Worm (Caenorhabditis elegans) whole organism, mixed stage, embryonic: ENCODE results near the gene srsx-16.

Experiments used
- blmp-1 ChIP-seq: fragments of 150-350 bp; optimal IDR thresholded peaks from 2 replicates; lab custom pipeline; 2014; ENCODE audit warnings: missing biosample characterization, missing genetic modification characterization
- ces-1 ChIP-seq: fragments of 150-350 bp; optimal IDR thresholded peaks from 2 replicates; lab custom pipeline; 2014; ENCODE audit warnings: missing biosample characterization, missing genetic modification reagents, missing genetic modification characterization
- cnd-1 ChIP-seq: fragments of 200-800 bp; sonication (Bioruptor generic); optimal IDR thresholded peaks from 2 replicates; lab custom pipeline; 2018; ENCODE audit warnings: mild to moderate bottlenecking, missing genetic modification characterization, missing compliant biosample characterization
- elt-3 ChIP-seq: fragments of 150-350 bp; optimal IDR thresholded peaks from 2 replicates; lab custom pipeline; 2014; ENCODE audit warnings: missing biosample characterization, missing genetic modification characterization
- ham-2 ChIP-seq: fragments of 200-800 bp; sonication (Bioruptor generic); optimal IDR thresholded peaks from 2 replicates; lab custom pipeline; 2018; ENCODE audit warnings: mild to moderate bottlenecking, missing genetic modification characterization, missing compliant biosample characterization
- mep-1 ChIP-seq: fragments of 150-350 bp; optimal IDR thresholded peaks from 2 replicates; lab custom pipeline; 2017; ENCODE audit warnings: missing biosample characterization, missing genetic modification reagents, missing genetic modification characterization, inconsistent platforms
- nhr-12 ChIP-seq: fragments of 150-350 bp; optimal IDR thresholded peaks from 2 replicates; lab custom pipeline; 2014; ENCODE audit warnings: missing biosample characterization, missing genetic modification characterization
- nhr-76 ChIP-seq: sonication (generic microtip); optimal IDR thresholded peaks from 2 replicates; lab custom pipeline; 2017; ENCODE audit warnings: missing biosample characterization, missing genetic modification characterization
- pha-4 ChIP-seq: fragments of 150-350 bp; optimal IDR thresholded peaks from 2 replicates; lab custom pipeline; 2018; ENCODE audit warnings: missing biosample characterization, missing genetic modification reagents, missing genetic modification characterization
- sptf-1 ChIP-seq: sonication (generic microtip); optimal IDR thresholded peaks from 2 replicates; lab custom pipeline; 2017; ENCODE audit warnings: mild to moderate bottlenecking, missing genetic modification characterization, moderate library complexity, missing compliant biosample characterization
- unc-62 ChIP-seq: fragments of 150-350 bp; optimal IDR thresholded peaks from 2 replicates; lab custom pipeline; 2014; ENCODE audit warnings: missing biosample characterization, missing genetic modification reagents, missing genetic modification characterization

DNA sequence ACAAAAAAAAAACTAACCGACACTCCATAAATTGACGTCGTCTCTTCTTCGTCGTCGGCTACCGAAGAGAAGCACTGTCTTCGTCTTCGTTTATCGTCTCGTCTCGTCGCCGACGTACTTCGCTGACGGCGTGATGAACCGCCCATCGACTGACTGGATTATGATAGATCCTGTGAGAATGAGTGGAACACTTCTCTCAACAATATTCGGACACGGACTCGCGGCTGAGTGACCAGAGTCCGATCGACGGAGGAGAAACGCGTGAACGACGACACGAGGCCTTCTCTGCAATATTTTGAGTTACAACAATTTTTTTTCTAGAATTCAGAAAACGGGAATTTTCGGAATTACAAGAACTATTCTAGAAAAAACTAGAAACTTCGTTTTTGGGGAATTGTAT is 40.7 kb upstream of the srsx-16 start, which contains the start of gene skn-1:
- TF ChIP-seq mep-1 (tag; lab: Kevin White, UChicago) (no peak), nhr-76 (tag; lab: Kevin White, UChicago) (no peak), unc-62 (no peak), sptf-1 (no peak), cnd-1 (tag; lab: Kevin White, UChicago) (no peak), ces-1 (GFP tag; lab: Kevin White, UChicago) (no peak), ham-2 (GFP tag; lab: Kevin White, UChicago) (no peak), pha-4 (no peak), nhr-12 (tag; lab: Kevin White, UChicago) (no peak), blmp-1 (no peak), elt-3 (no peak)
